Worm (Caenorhabditis elegans): ENCODE measurements around the gene K02D3.2.

- TF ChIP-seq nhr-237 (tag; optimal IDR thresholded peaks at IDR 0.05) (no peak), F44E2.7 (GFP tag; IDR thresholded peaks at IDR 0.05) (no peak), ceh-20 (GFP tag; IDR thresholded peaks at IDR 0.05) (no peak), hmg-1.1 (GFP tag; IDR thresholded peaks at IDR 0.05) (no peak), unc-130 (GFP tag; optimal IDR thresholded peaks at IDR 0.05) (no peak), T20F7.1 (GFP tag; optimal IDR thresholded peaks at IDR 0.05) (no peak), nhr-111 (GFP tag; optimal IDR thresholded peaks at IDR 0.05) (no peak)
Measured at ce11 chrX:13713857-13714256, 2.0 kb upstream of the K02D3.2 start, which contains the start of gene K11E4.1.

Data from whole organism, L4 larva.